Fruit fly (Drosophila melanogaster): ENCODE measurements around the gene CG32277.
A peak's percentile ranks its signal among the peaks of the same experiment; 100 is the strongest.

The CG32277 gene

DNA sequence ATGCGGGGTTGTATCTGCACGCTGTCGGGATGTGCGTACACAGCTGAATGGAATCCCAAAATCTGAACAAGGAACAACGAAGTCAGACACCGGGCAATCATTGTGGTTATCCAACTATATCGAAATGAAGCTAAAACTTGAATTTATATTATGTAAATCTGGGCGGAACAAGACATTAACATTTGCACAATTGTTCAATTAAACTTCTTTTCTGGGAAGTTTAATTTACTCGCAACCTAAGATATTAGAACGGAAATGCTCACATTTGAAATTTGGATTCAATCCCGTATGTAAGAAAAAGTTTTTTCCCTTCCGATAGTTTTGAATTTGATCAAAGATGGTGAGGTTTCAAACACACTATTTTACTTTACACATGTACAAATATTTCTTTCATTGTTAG is 1.0 kb upstream of the CG32277 start, which contains the start of gene CG33160:
Gene CG33160, minus strand, starts transcription at position 101 of the 400 bp plus-strand sequence.
- TF ChIP-seq Sox15 (GFP tag; optimal IDR thresholded peaks at IDR 0.05) (no peak), Eip93F (GFP tag; optimal IDR thresholded peaks at IDR 0.05) (no peak), fkh (GFP tag; optimal IDR thresholded peaks at IDR 0.05) (no peak), CG9139 (GFP tag; optimal IDR thresholded peaks at IDR 0.05) (no peak), CG7368 (GFP tag; optimal IDR thresholded peaks at IDR 0.05) (no peak), CG16779 (tag; optimal IDR thresholded peaks at IDR 0.05) (no peak), cyc (GFP tag; optimal IDR thresholded peaks at IDR 0.05) (no peak), CG6808 (GFP tag; optimal IDR thresholded peaks at IDR 0.05) (no peak), lz (GFP tag; optimal IDR thresholded peaks at IDR 0.05) (no peak), achi (GFP tag; optimal IDR thresholded peaks at IDR 0.05) (no peak)

DNA sequence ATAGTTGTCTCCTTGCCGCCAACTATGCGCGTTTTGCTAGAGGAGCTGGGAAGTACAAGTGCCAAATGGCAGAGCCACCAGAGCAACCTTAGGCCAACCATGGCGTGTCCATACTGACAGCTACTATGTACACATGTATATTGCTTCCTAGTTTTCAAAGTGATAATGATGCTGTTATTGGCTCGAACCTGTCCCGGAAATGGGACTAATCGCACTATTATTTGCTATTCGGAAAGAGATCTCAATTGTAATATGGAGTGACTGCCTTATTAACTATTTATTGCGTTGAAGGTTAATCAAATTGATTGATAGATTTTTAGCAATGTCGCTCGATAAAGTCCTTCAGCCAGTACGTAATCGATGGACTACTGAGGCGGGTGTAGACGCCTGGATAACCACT is 901 bp downstream of the CG32277 start, which contains the start of gene CG33159:
Gene CG33159, minus strand, starts transcription at position 101 of the 400 bp plus-strand sequence.
- TF ChIP-seq salr (GFP tag; optimal IDR thresholded peaks at IDR 0.05) (no peak), CG1621 (tag; optimal IDR thresholded peaks at IDR 0.05) (no peak), fkh (GFP tag; optimal IDR thresholded peaks at IDR 0.05) (no peak), CG8319 (GFP tag; optimal IDR thresholded peaks at IDR 0.05) (no peak), CG8119 (GFP tag; IDR thresholded peaks at IDR 0.05) (no peak), eg (GFP tag; IDR thresholded peaks at IDR 0.05) (no peak)

DNA sequence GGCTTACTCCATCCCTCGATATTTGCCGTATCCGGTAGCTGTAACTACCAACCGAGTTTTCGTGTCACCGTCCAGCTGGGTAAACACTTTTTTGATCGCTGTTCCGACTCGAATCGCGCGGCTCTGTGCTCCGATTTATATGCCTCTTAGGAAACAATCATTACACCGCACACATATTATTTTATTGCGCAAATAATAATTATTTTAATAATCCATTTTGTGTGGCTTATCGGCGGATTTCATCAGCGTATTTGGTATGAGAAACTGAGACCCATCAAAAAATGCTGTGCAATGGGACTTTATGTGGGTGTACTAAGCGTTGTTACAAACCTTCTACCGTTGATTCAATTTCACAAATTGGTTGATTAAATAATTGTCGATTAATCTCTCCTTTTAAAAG is 2.2 kb downstream of the CG32277 start, which contains the start of gene CG32271:
Gene CG32271, minus strand, starts transcription at position 101 of the 400 bp plus-strand sequence.
- TF ChIP-seq Smox (GFP tag; optimal IDR thresholded peaks at IDR 0.05): no peak
- TF ChIP-seq ss (GFP tag; optimal IDR thresholded peaks at IDR 0.05): no peak
- no peak for TF ChIP-seq CG10669 (GFP tag; optimal IDR thresholded peaks at IDR 0.05)

DNA sequence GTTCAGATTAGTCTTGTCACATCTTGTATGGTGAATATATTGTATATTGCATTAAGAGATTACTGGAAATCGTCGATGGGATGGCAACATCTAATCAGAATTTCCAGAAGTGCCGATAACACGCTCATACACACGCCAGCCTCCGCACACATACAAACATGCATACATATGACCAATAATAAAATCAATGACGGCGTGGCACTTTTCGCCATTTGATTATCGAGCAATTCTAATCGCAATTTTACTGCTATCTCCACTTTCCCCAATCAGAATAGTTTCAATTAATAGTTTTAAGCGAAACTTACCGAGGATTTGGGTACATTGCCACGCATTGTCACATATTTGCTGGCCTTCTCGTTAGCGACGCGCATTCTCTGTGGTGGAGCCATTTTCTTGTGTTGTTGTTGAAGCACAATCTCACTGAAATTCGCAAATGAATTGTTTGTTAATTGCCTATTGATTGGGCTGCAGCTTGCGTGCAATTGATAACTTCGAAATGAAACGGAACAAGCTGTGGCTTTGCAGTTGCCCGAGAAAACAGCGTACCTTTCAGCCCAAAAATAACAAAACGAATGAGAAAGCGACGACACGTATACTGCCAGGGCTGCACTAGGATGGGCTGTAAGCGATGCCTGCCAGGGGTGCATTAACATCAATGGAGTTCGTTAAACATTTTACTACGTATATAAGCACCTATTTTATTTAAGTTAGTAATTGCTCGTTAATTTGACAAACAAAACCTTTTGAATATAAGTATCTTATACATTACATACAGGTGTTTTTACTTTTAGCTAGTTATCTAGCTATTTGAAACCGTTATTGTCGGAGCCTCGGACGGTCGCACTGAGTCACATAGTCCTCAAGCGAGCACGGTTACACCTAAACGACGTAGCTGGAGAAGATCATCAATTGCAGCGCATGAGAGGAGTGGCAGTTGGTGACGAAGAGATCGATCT is 6.5 kb downstream of the CG32277 start, which contains the start of the genes CG32276 and gry:
Gene CG32276, minus strand, starts transcription at position 601 of the 956 bp plus-strand sequence.
Gene gry, plus strand, starts transcription at position 644 of the 956 bp plus-strand sequence.
- TF ChIP-seq Ets21C (GFP tag; optimal IDR thresholded peaks at IDR 0.05) (peak; percentile 77), Met (GFP tag; optimal IDR thresholded peaks at IDR 0.05) (no peak), lz (GFP tag; optimal IDR thresholded peaks at IDR 0.05) (peak; percentile 85), CG9139 (GFP tag; optimal IDR thresholded peaks at IDR 0.05) (no peak), Eip93F (GFP tag; optimal IDR thresholded peaks at IDR 0.05) (peak; percentile 78), Sox14 (GFP tag; optimal IDR thresholded peaks at IDR 0.05) (no peak), Sox15 (GFP tag; optimal IDR thresholded peaks at IDR 0.05) (peak; percentile 51), CG4318 (GFP tag; optimal IDR thresholded peaks at IDR 0.05) (no peak), fd85E (GFP tag; optimal IDR thresholded peaks at IDR 0.05) (peak; percentile 3), CG1621 (tag; optimal IDR thresholded peaks at IDR 0.05) (peak; percentile 48), CG3919 (GFP tag; optimal IDR thresholded peaks at IDR 0.05) (peak; percentile 84), CG7368 (GFP tag; optimal IDR thresholded peaks at IDR 0.05) (no peak), ss (GFP tag; optimal IDR thresholded peaks at IDR 0.05) (no peak), topi (GFP tag; optimal IDR thresholded peaks at IDR 0.05) (peak; percentile 70), svp (GFP tag) (peak; percentile 86), CG6792 (GFP tag; optimal IDR thresholded peaks at IDR 0.05) (peak; percentile 78), CG6276 (GFP tag; optimal IDR thresholded peaks at IDR 0.05) (no peak), salr (GFP tag; optimal IDR thresholded peaks at IDR 0.05) (no peak), CG34406 (GFP tag; optimal IDR thresholded peaks at IDR 0.05) (peak; percentile 50), CG10631 (GFP tag; optimal IDR thresholded peaks at IDR 0.05) (no peak), CG8319 (GFP tag; optimal IDR thresholded peaks at IDR 0.05) (peak; percentile 57), Hr38 (GFP tag; optimal IDR thresholded peaks at IDR 0.05) (peak; percentile 0), CG15336 (GFP tag; IDR thresholded peaks at IDR 0.05) (peak; percentile 45; the same call in 1 of the 2 replicates), CG11902 (GFP tag; optimal IDR thresholded peaks at IDR 0.05) (peak; percentile 63), Eip78C (GFP tag) (no peak), eg (GFP tag; IDR thresholded peaks at IDR 0.05) (peak; percentile 72), spab (GFP tag; optimal IDR thresholded peaks at IDR 0.05) (no peak), Sox102F (GFP tag; optimal IDR thresholded peaks at IDR 0.05) (peak; percentile 75), pdm3 (GFP tag; optimal IDR thresholded peaks at IDR 0.05) (no peak), CG6163 (GFP tag; IDR thresholded peaks at IDR 0.05) (peak; percentile 65), cyc (GFP tag; optimal IDR thresholded peaks at IDR 0.05) (peak; percentile 81), CG8632 (GFP tag; optimal IDR thresholded peaks at IDR 0.05) (no peak), CG6854 (GFP tag; optimal IDR thresholded peaks at IDR 0.05) (peak; percentile 71), Hr39 (GFP tag; optimal IDR thresholded peaks at IDR 0.05) (peak; percentile 80), vri (GFP tag; optimal IDR thresholded peaks at IDR 0.05) (no peak)
